Worm (Caenorhabditis elegans) whole organism, mixed stage, embryonic: Measurements from ENCODE around the gene twk-4.

Source experiments
- M03D4.4 ChIP-seq: sonication (generic microtip); optimal IDR thresholded peaks from 2 replicates; lab custom pipeline; 2017; ENCODE audit warnings: mild to moderate bottlenecking, missing genetic modification characterization, missing compliant biosample characterization
- bed-3 ChIP-seq: fragments of 200-800 bp; sonication (Bioruptor generic); optimal IDR thresholded peaks from 3 replicates; lab custom pipeline; 2018; ENCODE audit warnings: mild to moderate bottlenecking, missing genetic modification characterization, moderate library complexity, missing compliant biosample characterization
- blmp-1 ChIP-seq: fragments of 150-350 bp; optimal IDR thresholded peaks from 2 replicates; lab custom pipeline; 2014; ENCODE audit warnings: missing biosample characterization, missing genetic modification characterization
- ceh-39 ChIP-seq: fragments of 150-350 bp; optimal IDR thresholded peaks from 2 replicates; lab custom pipeline; 2014; ENCODE audit warnings: missing biosample characterization, missing genetic modification characterization
- ceh-43 ChIP-seq: fragments of 200-800 bp; sonication (Bioruptor generic); optimal IDR thresholded peaks from 2 replicates; lab custom pipeline; 2018; ENCODE audit warnings: mild to moderate bottlenecking, missing genetic modification characterization, moderate library complexity, missing compliant biosample characterization
- ceh-83 ChIP-seq: fragments of 200-800 bp; sonication (Bioruptor generic); optimal IDR thresholded peaks from 2 replicates; lab custom pipeline; 2018; ENCODE audit warnings: mild to moderate bottlenecking, missing genetic modification characterization, missing compliant biosample characterization
- ces-1 ChIP-seq: fragments of 150-350 bp; optimal IDR thresholded peaks from 2 replicates; lab custom pipeline; 2014; ENCODE audit warnings: missing biosample characterization, missing genetic modification reagents, missing genetic modification characterization
- cnd-1 ChIP-seq: fragments of 200-800 bp; sonication (Bioruptor generic); optimal IDR thresholded peaks from 2 replicates; lab custom pipeline; 2018; ENCODE audit warnings: mild to moderate bottlenecking, missing genetic modification characterization, missing compliant biosample characterization
- drap-1 ChIP-seq: fragments of 200-800 bp; sonication (Bioruptor generic); optimal IDR thresholded peaks from 3 replicates; lab custom pipeline; 2018; ENCODE audit warnings: mild to moderate bottlenecking, missing genetic modification characterization, missing compliant biosample characterization
- elt-1 ChIP-seq: sonication (generic microtip); optimal IDR thresholded peaks from 2 replicates; lab custom pipeline; 2017; ENCODE audit warnings: missing genetic modification characterization, mild to moderate bottlenecking, missing compliant biosample characterization, antibody characterized with exemption, moderate library complexity, borderline replicate concordance; ENCODE audit not compliant: insufficient read depth
- elt-3 ChIP-seq: fragments of 150-350 bp; optimal IDR thresholded peaks from 2 replicates; lab custom pipeline; 2014; ENCODE audit warnings: missing biosample characterization, missing genetic modification characterization
- flh-1 ChIP-seq: fragments of 200-800 bp; sonication (Bioruptor generic); optimal IDR thresholded peaks from 2 replicates; lab custom pipeline; 2018; ENCODE audit warnings: mild to moderate bottlenecking, missing genetic modification characterization, moderate library complexity, missing compliant biosample characterization
- ham-2 ChIP-seq: fragments of 200-800 bp; sonication (Bioruptor generic); optimal IDR thresholded peaks from 2 replicates; lab custom pipeline; 2018; ENCODE audit warnings: mild to moderate bottlenecking, missing genetic modification characterization, missing compliant biosample characterization
- hlh-1 ChIP-seq: fragments of 150-350 bp; optimal IDR thresholded peaks from 2 replicates; lab custom pipeline; 2014; ENCODE audit warnings: missing biosample characterization, missing genetic modification reagents, missing genetic modification characterization
- lin-13 ChIP-seq: fragments of 150-350 bp; optimal IDR thresholded peaks from 2 replicates; lab custom pipeline; 2014; ENCODE audit warnings: missing biosample characterization, missing genetic modification characterization
- lsy-2 ChIP-seq: fragments of 150-350 bp; optimal IDR thresholded peaks from 2 replicates; lab custom pipeline; 2014; ENCODE audit warnings: missing biosample characterization, missing genetic modification characterization
- mab-5 ChIP-seq: fragments of 150-350 bp; optimal IDR thresholded peaks from 2 replicates; lab custom pipeline; 2014; ENCODE audit warnings: missing biosample characterization, missing genetic modification characterization
- mep-1 ChIP-seq: fragments of 150-350 bp; optimal IDR thresholded peaks from 2 replicates; lab custom pipeline; 2017; ENCODE audit warnings: missing biosample characterization, missing genetic modification reagents, missing genetic modification characterization, inconsistent platforms
- mls-2 ChIP-seq: sonication (generic microtip); optimal IDR thresholded peaks from 2 replicates; lab custom pipeline; 2016; ENCODE audit warnings: mild to moderate bottlenecking, missing genetic modification characterization, moderate library complexity, missing compliant biosample characterization
- nhr-12 ChIP-seq: fragments of 150-350 bp; optimal IDR thresholded peaks from 2 replicates; lab custom pipeline; 2014; ENCODE audit warnings: missing biosample characterization, missing genetic modification characterization
- nhr-237 ChIP-seq: fragments of 150-350 bp; optimal IDR thresholded peaks from 2 replicates; lab custom pipeline; 2014; ENCODE audit warnings: missing biosample characterization, missing genetic modification characterization
- nhr-28 ChIP-seq: fragments of 150-350 bp; optimal IDR thresholded peaks from 2 replicates; lab custom pipeline; 2014; ENCODE audit warnings: missing biosample characterization, missing genetic modification characterization
- nhr-76 ChIP-seq: sonication (generic microtip); optimal IDR thresholded peaks from 2 replicates; lab custom pipeline; 2017; ENCODE audit warnings: missing biosample characterization, missing genetic modification characterization
- sem-2 ChIP-seq: fragments of 200-800 bp; sonication (Bioruptor generic); optimal IDR thresholded peaks from 2 replicates; lab custom pipeline; 2018; ENCODE audit warnings: mild to moderate bottlenecking, missing genetic modification characterization, missing compliant biosample characterization
- snpc-4 ChIP-seq: fragments of 150-350 bp; optimal IDR thresholded peaks from 2 replicates; lab custom pipeline; 2014; ENCODE audit warnings: missing biosample characterization, missing genetic modification characterization
- sptf-1 ChIP-seq: sonication (generic microtip); optimal IDR thresholded peaks from 2 replicates; lab custom pipeline; 2017; ENCODE audit warnings: mild to moderate bottlenecking, missing genetic modification characterization, moderate library complexity, missing compliant biosample characterization
- tbx-8 ChIP-seq: fragments of 200-800 bp; sonication (Bioruptor generic); optimal IDR thresholded peaks from 2 replicates; lab custom pipeline; 2018; ENCODE audit warnings: mild to moderate bottlenecking, missing genetic modification characterization, moderate library complexity, missing compliant biosample characterization
- unc-120 ChIP-seq: sonication (generic microtip); optimal IDR thresholded peaks from 2 replicates; lab custom pipeline; 2017; ENCODE audit warnings: missing genetic modification characterization, missing compliant biosample characterization; ENCODE audit not compliant: poor library complexity, severe bottlenecking
- unc-39 ChIP-seq: fragments of 150-350 bp; optimal IDR thresholded peaks from 2 replicates; lab custom pipeline; 2014; ENCODE audit warnings: missing biosample characterization, missing genetic modification characterization
- unc-62 ChIP-seq: fragments of 150-350 bp; optimal IDR thresholded peaks from 2 replicates; lab custom pipeline; 2014; ENCODE audit warnings: missing biosample characterization, missing genetic modification reagents, missing genetic modification characterization
- zip-8 ChIP-seq: fragments of 150-350 bp; optimal IDR thresholded peaks from 2 replicates; lab custom pipeline; 2014; ENCODE audit warnings: missing biosample characterization, missing genetic modification characterization
- ztf-11 ChIP-seq: fragments of 150-350 bp; optimal IDR thresholded peaks from 2 replicates; lab custom pipeline; 2014; ENCODE audit warnings: missing biosample characterization, missing genetic modification characterization

twk-4 gene

DNA sequence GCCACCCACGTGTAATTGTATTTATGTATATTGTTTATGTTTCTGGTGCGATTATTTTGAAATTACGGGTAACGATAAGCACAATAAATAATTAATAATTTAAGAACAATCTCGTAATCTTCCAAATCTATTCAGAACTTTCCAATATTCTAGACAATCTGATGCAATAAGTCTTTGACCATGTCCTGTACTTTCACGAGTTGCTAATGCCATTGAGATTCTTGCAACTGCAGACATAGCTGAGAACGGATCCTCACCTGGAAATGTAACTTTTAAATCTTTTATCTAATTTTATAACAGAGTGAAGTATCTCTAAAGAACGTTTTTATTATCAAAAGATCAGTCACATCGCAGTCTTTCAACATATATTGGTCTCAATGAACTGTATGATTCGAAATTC, 30.7 kb downstream of the twk-4 start:
- no peak for TF ChIP-seq mep-1
- TF ChIP-seq nhr-76, result no peak
- TF ChIP-seq ztf-11, result no peak
- TF ChIP-seq nhr-28, result no peak
- TF ChIP-seq unc-62, result no peak

DNA sequence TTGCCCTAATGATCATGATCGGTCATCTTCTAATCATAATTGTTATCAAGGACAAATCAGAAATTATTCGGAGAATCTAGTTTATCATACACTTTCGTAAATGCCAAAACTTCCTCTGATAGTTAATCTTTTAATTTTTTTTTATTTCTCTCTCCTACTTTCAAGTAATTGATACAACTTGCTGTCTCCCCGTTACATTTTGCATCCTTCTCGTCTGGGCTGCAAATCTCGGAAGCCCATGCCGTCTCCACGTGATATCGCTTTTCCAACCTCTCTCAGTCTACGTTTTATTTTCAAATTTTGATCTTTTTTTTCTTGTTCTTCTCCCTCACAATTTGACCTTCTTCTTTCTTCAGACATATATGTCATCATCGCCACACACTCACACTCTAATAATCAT, 33.1 kb downstream of the twk-4 start, which contains the start of gene rhy-1:
TSS of gene rhy-1 (plus strand) at position 357 of the 400 bp plus-strand sequence.
- TF ChIP-seq unc-62 (no peak), elt-3 (tag; lab: Kevin White, UChicago) (peak; percentile 42)

DNA sequence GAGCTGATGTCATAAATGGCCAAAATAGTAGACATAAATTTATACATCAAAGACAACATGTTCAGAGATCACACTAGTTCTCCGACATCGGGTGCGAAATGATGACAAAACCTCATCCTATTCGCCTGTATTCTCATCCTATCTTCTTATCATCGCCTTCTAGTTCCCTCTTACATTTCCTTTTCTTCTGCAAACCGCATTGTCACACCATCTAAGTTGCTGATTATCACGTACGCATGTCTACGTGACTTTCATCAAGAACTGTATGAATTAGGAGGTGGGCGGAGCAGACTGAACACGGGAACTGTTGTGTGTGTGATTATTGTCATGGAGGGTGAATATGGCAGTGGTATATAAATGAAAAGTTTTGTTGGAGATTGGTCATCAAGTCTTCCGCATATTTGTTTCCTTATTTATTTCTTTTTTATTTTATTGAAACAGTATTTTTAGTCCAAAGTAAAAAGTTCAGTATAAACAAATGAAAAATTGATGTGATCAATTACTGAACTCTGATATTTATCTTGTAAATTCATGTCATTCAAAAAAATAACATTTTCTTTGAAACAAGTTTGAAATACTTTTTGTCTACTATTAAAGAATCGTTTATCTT, 33.8 kb downstream of the twk-4 start:
- TF ChIP-seq lsy-2 (tag; lab: Kevin White, UChicago) (no peak), elt-3 (tag; lab: Kevin White, UChicago) (peak; percentile 71)

DNA sequence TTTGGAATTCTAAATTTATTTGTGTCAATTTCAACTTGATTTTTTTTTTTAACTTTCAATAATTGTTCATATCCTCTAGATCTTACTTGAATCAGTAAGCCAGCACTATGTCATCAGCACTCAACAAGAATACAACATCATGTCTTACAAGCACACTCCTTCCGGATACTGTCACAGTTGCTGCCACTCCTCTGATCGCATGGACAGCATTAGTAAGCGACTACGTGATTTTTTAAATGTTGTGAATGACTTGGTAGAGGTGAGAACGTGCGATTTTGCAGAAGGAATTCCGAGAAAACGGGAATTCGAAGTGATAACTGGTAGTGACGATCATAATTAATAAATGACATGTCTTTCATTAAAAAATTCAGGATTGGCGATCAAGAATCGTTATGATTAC, 36.1 kb downstream of the twk-4 start, which contains the start of gene oac-54:
TSS of gene oac-54 (plus strand) at position 83 of the 400 bp plus-strand sequence.
- TF ChIP-seq tbx-8 (GFP tag; lab: Kevin White, UChicago) (no peak), mep-1 (no peak), hlh-1 (no peak), unc-39 (tag; lab: Kevin White, UChicago) (no peak), elt-1 (no peak), ceh-39 (tag; lab: Kevin White, UChicago) (no peak), nhr-237 (tag; lab: Kevin White, UChicago) (no peak), ceh-43 (no peak), nhr-76 (no peak), unc-120 (tag; lab: Kevin White, UChicago) (no peak), mab-5 (tag; lab: Kevin White, UChicago) (no peak), drap-1 (GFP tag; lab: Kevin White, UChicago) (no peak)

DNA sequence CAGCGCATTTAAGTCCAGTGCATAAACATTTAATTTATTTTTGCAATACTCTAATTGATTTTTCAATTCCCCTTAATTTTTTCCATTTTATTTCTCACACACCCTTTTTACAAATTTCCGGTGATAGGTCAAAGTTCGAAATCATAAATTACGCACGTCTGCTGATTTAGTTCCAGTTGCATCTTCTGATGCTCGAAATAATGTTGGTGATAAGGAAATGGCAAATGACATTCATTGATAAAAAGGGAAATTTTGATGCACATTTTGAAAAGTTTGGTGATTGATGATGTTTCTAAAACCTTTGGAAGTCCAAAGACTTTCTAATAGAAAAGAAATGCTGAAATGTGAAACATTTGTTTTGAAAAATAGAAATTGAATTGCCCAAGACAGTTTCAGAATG, 37.0 kb downstream of the twk-4 start:
- no peak for TF ChIP-seq nhr-237 (tag; lab: Kevin White, UChicago)
- no peak for TF ChIP-seq ceh-83 (GFP tag; lab: Kevin White, UChicago)
- TF ChIP-seq unc-120 (tag; lab: Kevin White, UChicago), result no peak
- TF ChIP-seq mls-2, result no peak
- TF ChIP-seq nhr-28, result no peak
- no peak for TF ChIP-seq elt-3 (tag; lab: Kevin White, UChicago)
- no peak for TF ChIP-seq drap-1 (GFP tag; lab: Kevin White, UChicago)
- no peak for TF ChIP-seq mep-1
- TF ChIP-seq nhr-76, result no peak
- no peak for TF ChIP-seq sptf-1 (tag; lab: Kevin White, UChicago)
- TF ChIP-seq lsy-2 (tag; lab: Kevin White, UChicago), result no peak
- TF ChIP-seq ceh-39 (tag; lab: Kevin White, UChicago), result no peak
- TF ChIP-seq snpc-4 (tag; lab: Kevin White, UChicago), result no peak
- TF ChIP-seq lin-13 (tag; lab: Kevin White, UChicago), result no peak
- no peak for TF ChIP-seq elt-1
- TF ChIP-seq ztf-11, result no peak
- TF ChIP-seq blmp-1 (tag; lab: Kevin White, UChicago), result no peak
- no peak for TF ChIP-seq ham-2

DNA sequence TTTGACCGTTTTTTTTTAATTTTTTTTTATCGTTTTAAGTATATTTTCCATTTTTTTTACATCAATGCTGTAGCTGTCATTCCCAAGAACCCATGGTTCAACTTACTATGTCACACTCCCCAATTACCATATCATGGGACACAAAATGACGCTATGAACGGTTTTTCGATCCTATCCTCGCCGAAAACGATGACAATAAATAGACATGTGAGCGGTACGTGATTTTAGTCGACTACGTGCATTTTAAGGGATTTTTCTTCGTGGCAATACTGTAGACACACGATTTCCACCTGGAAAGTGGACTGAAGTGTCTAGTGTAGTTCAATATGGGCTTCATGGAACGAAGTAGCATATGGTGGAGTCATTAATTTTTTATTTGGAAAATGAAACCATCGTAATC, 37.8 kb downstream of the twk-4 start:
- TF ChIP-seq M03D4.4 (tag; lab: Kevin White, UChicago) (no peak), ces-1 (GFP tag; lab: Kevin White, UChicago) (no peak), lin-13 (tag; lab: Kevin White, UChicago) (no peak)
- TF ChIP-seq, all 35 proteins: peak for 0

DNA sequence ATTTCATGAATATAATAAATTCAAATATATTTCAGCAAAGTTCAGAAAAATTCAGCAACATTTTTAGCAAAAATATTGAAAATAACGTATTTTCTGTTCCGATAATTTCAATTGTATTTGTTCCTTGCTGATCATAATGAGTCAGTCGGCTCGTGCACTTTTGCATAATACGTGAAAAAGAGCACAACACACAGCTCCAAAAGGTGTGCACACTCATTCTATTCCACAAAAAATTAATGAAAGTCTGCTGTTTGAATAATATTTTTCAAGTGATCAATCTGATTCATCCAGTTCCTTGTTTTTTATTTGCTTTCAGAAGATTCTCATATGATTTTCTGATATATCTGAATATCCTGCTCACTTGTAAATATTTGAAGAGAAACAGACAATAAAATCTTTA, 39.8 kb downstream of the twk-4 start:
- TF ChIP-seq snpc-4 (tag; lab: Kevin White, UChicago), result no peak
- TF ChIP-seq sptf-1 (tag; lab: Kevin White, UChicago), result no peak
- no peak for TF ChIP-seq zip-8 (tag; lab: Kevin White, UChicago)
- no peak for TF ChIP-seq cnd-1 (tag; lab: Kevin White, UChicago)
- TF ChIP-seq mab-5 (tag; lab: Kevin White, UChicago), result no peak
- no peak for TF ChIP-seq M03D4.4 (tag; lab: Kevin White, UChicago)
- TF ChIP-seq bed-3 (GFP tag; lab: Kevin White, UChicago), result no peak
- no peak for TF ChIP-seq flh-1 (GFP tag; lab: Kevin White, UChicago)
- TF ChIP-seq drap-1 (GFP tag; lab: Kevin White, UChicago), result no peak
- TF ChIP-seq ceh-43, result no peak
- TF ChIP-seq ceh-83 (GFP tag; lab: Kevin White, UChicago), result no peak
- no peak for TF ChIP-seq unc-62
- no peak for TF ChIP-seq mls-2
- no peak for TF ChIP-seq sem-2 (GFP tag; lab: Kevin White, UChicago)
- TF ChIP-seq ces-1 (GFP tag; lab: Kevin White, UChicago), result no peak
- TF ChIP-seq nhr-12 (tag; lab: Kevin White, UChicago), result no peak
- TF ChIP-seq lsy-2 (tag; lab: Kevin White, UChicago), result no peak
- no peak for TF ChIP-seq nhr-28
- TF ChIP-seq lin-13 (tag; lab: Kevin White, UChicago), result no peak
- TF ChIP-seq, all 35 proteins: peak for 0
